Fruit fly (Drosophila melanogaster): ENCODE data around the gene kuk.

kuk gene

dm6 chr3R:17085029-17085807, 5.2 kb downstream of the kuk start, which contains the start of gene GckIII (continued):
- peak; percentile 74; the same call in 1 of the 4 replicates for TF ChIP-seq chinmo (GFP tag; IDR thresholded peaks at IDR 0.05; ENCODE audit: partially characterized antibody)
- peak; percentile 5 for TF ChIP-seq CG7745 (tag; optimal IDR thresholded peaks at IDR 0.05)
- TF ChIP-seq nerfin-2 (GFP tag; IDR thresholded peaks at IDR 0.05; ENCODE audit: partially characterized antibody): peak; percentile 57
- TF ChIP-seq Taf1 (GFP tag; IDR thresholded peaks at IDR 0.05): no peak
- TF ChIP-seq ham (GFP tag; IDR thresholded peaks at IDR 0.05): no peak
- no peak for TF ChIP-seq CG18619 (GFP tag; optimal IDR thresholded peaks at IDR 0.05)
- TF ChIP-seq CG5180 (GFP tag; optimal IDR thresholded peaks at IDR 0.05): no peak
- TF ChIP-seq eve (GFP tag; optimal IDR thresholded peaks at IDR 0.05): no peak
- peak; percentile 86 for TF ChIP-seq Bgb (GFP tag; IDR thresholded peaks at IDR 0.05; ENCODE audit: partially characterized antibody)
- TF ChIP-seq trem (tag; optimal IDR thresholded peaks at IDR 0.05): peak; percentile 76
- TF ChIP-seq zfh2 (GFP tag; optimal IDR thresholded peaks at IDR 0.05): no peak
- TF ChIP-seq CG2199 (GFP tag; IDR thresholded peaks at IDR 0.05): no peak
- TF ChIP-seq lov (optimal IDR thresholded peaks at IDR 0.05): no peak
- no peak for TF ChIP-seq lov (GFP tag; IDR thresholded peaks at IDR 0.05)
- no peak for TF ChIP-seq gsb-n (tag; optimal IDR thresholded peaks at IDR 0.05)
- TF ChIP-seq Doc2 (GFP tag; IDR thresholded peaks at IDR 0.05): no peak
- peak; percentile 74 for TF ChIP-seq BEAF-32 (GFP tag; optimal IDR thresholded peaks at IDR 0.05)
- TF ChIP-seq sisA (GFP tag; IDR thresholded peaks at IDR 0.05): no peak
- no peak for TF ChIP-seq Gsc (GFP tag; IDR thresholded peaks at IDR 0.05)
- TF ChIP-seq ato (GFP tag; IDR thresholded peaks at IDR 0.05; ENCODE audit: partially characterized antibody): peak; percentile 37
- TF ChIP-seq CG12391 (tag; optimal IDR thresholded peaks at IDR 0.05): peak; percentile 26
- no peak for TF ChIP-seq tio (GFP tag; optimal IDR thresholded peaks at IDR 0.05)
- no peak for TF ChIP-seq CG2678 (tag; optimal IDR thresholded peaks at IDR 0.05)
- no peak for TF ChIP-seq rib (GFP tag; IDR thresholded peaks at IDR 0.05)
- peak; percentile 32 for TF ChIP-seq CG8924 (tag; optimal IDR thresholded peaks at IDR 0.05)
- no peak for TF ChIP-seq CG11085 (GFP tag; IDR thresholded peaks at IDR 0.05)
- peak; percentile 81 for TF ChIP-seq sna (GFP tag; IDR thresholded peaks at IDR 0.05; ENCODE audit: partially characterized antibody)
- no peak for TF ChIP-seq CG2889 (GFP tag; IDR thresholded peaks at IDR 0.05)
- no peak for TF ChIP-seq CG7357 (GFP tag; IDR thresholded peaks at IDR 0.05)
- no peak for TF ChIP-seq Oli (tag; optimal IDR thresholded peaks at IDR 0.05)
- no peak for TF ChIP-seq dm (GFP tag; optimal IDR thresholded peaks at IDR 0.05)
- peak; percentile 79 for TF ChIP-seq hb (GFP tag; IDR thresholded peaks at IDR 0.05; ENCODE audit: partially characterized antibody)
- TF ChIP-seq CG1529 (GFP tag; optimal IDR thresholded peaks at IDR 0.05): no peak
- TF ChIP-seq CG17359 (tag; optimal IDR thresholded peaks at IDR 0.05): peak; percentile 17
- no peak for TF ChIP-seq NFAT (GFP tag; IDR thresholded peaks at IDR 0.05)
- peak; percentile 89 for TF ChIP-seq Scr (GFP tag; IDR thresholded peaks at IDR 0.05; ENCODE audit: partially characterized antibody)
- peak; percentile 11; the same call in 2 of the 3 replicates for TF ChIP-seq Opbp (GFP tag; IDR thresholded peaks at IDR 0.05; ENCODE audit: partially characterized antibody)
- TF ChIP-seq pita (GFP tag; optimal IDR thresholded peaks at IDR 0.05): no peak
- TF ChIP-seq chm (GFP tag; IDR thresholded peaks at IDR 0.05): no peak
- TF ChIP-seq CG12236 (GFP tag; optimal IDR thresholded peaks at IDR 0.05): no peak
- peak; percentile 57; the same call in 2 of the 3 replicates for TF ChIP-seq CG16813 (GFP tag; IDR thresholded peaks at IDR 0.05; ENCODE audit: partially characterized antibody)
- TF ChIP-seq CG1647 (GFP tag; optimal IDR thresholded peaks at IDR 0.05): no peak
- peak; percentile 73; the same call in 1 of the 2 replicates for TF ChIP-seq CG42726 (GFP tag; IDR thresholded peaks at IDR 0.05; ENCODE audit: partially characterized antibody)
- TF ChIP-seq BtbVII (GFP tag; optimal IDR thresholded peaks at IDR 0.05): no peak
- TF ChIP-seq CG2129 (GFP tag; IDR thresholded peaks at IDR 0.05; ENCODE audit: partially characterized antibody): peak; percentile 86
- TF ChIP-seq knrl (GFP tag; IDR thresholded peaks at IDR 0.05; ENCODE audit: partially characterized antibody): peak; percentile 72; the same call in 2 of the 3 replicates
- no peak for TF ChIP-seq NC2β (GFP tag; optimal IDR thresholded peaks at IDR 0.05)
- TF ChIP-seq Sry-β (GFP tag; optimal IDR thresholded peaks at IDR 0.05): peak; percentile 5

All from whole organism, embryonic.